Fruit fly (Drosophila melanogaster) whole organism, prepupa: ENCODE data around the gene Sfp96F.
A peak's percentile ranks its signal among the peaks of the same experiment; 100 is the strongest.

Experiments
- Blimp-1 ChIP-seq: fragments of 200-800 bp; sonication (Bioruptor generic); optimal IDR thresholded peaks from 3 replicates; lab custom pipeline; 2017; ENCODE audit warnings: missing biosample characterization, missing genetic modification characterization, mild to moderate bottlenecking, moderate library complexity, missing genetic modification reagents
- CG11902 ChIP-seq: fragments of 200-800 bp; sonication (Bioruptor generic); optimal IDR thresholded peaks from 3 replicates; lab custom pipeline; 2016; ENCODE audit warnings: missing biosample characterization, missing genetic modification characterization
- CG16779 ChIP-seq: fragments of 200-800 bp; sonication (Bioruptor generic); optimal IDR thresholded peaks from 3 replicates; lab custom pipeline; 2017; ENCODE audit warnings: missing biosample characterization, mild to moderate bottlenecking, missing genetic modification characterization
- CG3032 ChIP-seq: fragments of 200-800 bp; optimal IDR thresholded peaks from 2 replicates; lab custom pipeline; 2019; ENCODE audit warnings: missing biosample characterization, mild to moderate bottlenecking, missing genetic modification characterization, moderate library complexity
- CG31627 ChIP-seq: fragments of 200-800 bp; sonication (Bioruptor generic); optimal IDR thresholded peaks from 3 replicates; lab custom pipeline; 2016; ENCODE audit warnings: missing biosample characterization, missing genetic modification characterization
- CG32006 ChIP-seq: fragments of 200-800 bp; sonication (Bioruptor generic); optimal IDR thresholded peaks from 3 replicates; lab custom pipeline; 2017; ENCODE audit warnings: missing biosample characterization, mild to moderate bottlenecking, missing genetic modification characterization
- CG3919 ChIP-seq: fragments of 200-800 bp; sonication (Bioruptor generic); optimal IDR thresholded peaks from 3 replicates; lab custom pipeline; 2016; ENCODE audit warnings: missing biosample characterization, missing genetic modification characterization
- CG4318 ChIP-seq: fragments of 200-800 bp; sonication (Bioruptor generic); optimal IDR thresholded peaks from 3 replicates; lab custom pipeline; 2017; ENCODE audit warnings: missing biosample characterization, mild to moderate bottlenecking, missing genetic modification characterization
- CG6163 ChIP-seq: fragments of 200-800 bp; sonication (Bioruptor generic); IDR thresholded peaks from 3 replicates; pipeline ENCODE4 v1.3.6; 2022; ENCODE audit warnings: missing biosample characterization, missing genetic modification characterization
- CG6276 ChIP-seq: fragments of 200-800 bp; sonication (Bioruptor generic); optimal IDR thresholded peaks from 2 replicates; lab custom pipeline; 2017; ENCODE audit warnings: missing biosample characterization, mild to moderate bottlenecking, missing genetic modification characterization
- CG6792 ChIP-seq: fragments of 200-800 bp; sonication (Bioruptor generic); optimal IDR thresholded peaks from 3 replicates; lab custom pipeline; 2016; ENCODE audit warnings: missing biosample characterization, missing genetic modification characterization
- CG6808 ChIP-seq: fragments of 200-800 bp; sonication (Bioruptor generic); optimal IDR thresholded peaks from 3 replicates; lab custom pipeline; 2017; ENCODE audit warnings: missing biosample characterization, missing genetic modification characterization, mild to moderate bottlenecking, moderate library complexity, missing genetic modification reagents
- CG6854 ChIP-seq: fragments of 200-800 bp; sonication (Bioruptor generic); optimal IDR thresholded peaks from 2 replicates; lab custom pipeline; 2017; ENCODE audit warnings: missing biosample characterization, mild to moderate bottlenecking, missing genetic modification characterization
- CG8119 ChIP-seq: fragments of 200-800 bp; sonication (Bioruptor generic); IDR thresholded peaks from 3 replicates; pipeline ENCODE4 v1.3.6; 2022; ENCODE audit warnings: missing biosample characterization, missing genetic modification characterization
- CG8319 ChIP-seq: fragments of 200-800 bp; sonication (Bioruptor generic); optimal IDR thresholded peaks from 3 replicates; lab custom pipeline; 2016; ENCODE audit warnings: missing biosample characterization, missing genetic modification characterization
- Eip75B ChIP-seq: fragments of 200-800 bp; sonication (Bioruptor generic); optimal IDR thresholded peaks from 3 replicates; lab custom pipeline; 2016; ENCODE audit warnings: missing biosample characterization, missing genetic modification characterization
- Eip93F ChIP-seq: fragments of 200-800 bp; sonication (Bioruptor generic); optimal IDR thresholded peaks from 2 replicates; lab custom pipeline; 2016; ENCODE audit warnings: missing biosample characterization, mild to moderate bottlenecking, missing genetic modification characterization
- Ets21C ChIP-seq: fragments of 200-800 bp; sonication (Bioruptor generic); optimal IDR thresholded peaks from 3 replicates; lab custom pipeline; 2016; ENCODE audit warnings: missing biosample characterization, missing genetic modification characterization
- Hr4 ChIP-seq: fragments of 200-800 bp; sonication (Bioruptor generic); optimal IDR thresholded peaks from 3 replicates; lab custom pipeline; 2016; ENCODE audit warnings: missing biosample characterization, missing genetic modification characterization
- Lpt ChIP-seq: fragments of 200-800 bp; sonication (Bioruptor generic); optimal IDR thresholded peaks from 3 replicates; lab custom pipeline; 2016; ENCODE audit warnings: missing biosample characterization, missing genetic modification characterization
- Met ChIP-seq: fragments of 200-800 bp; sonication (Bioruptor generic); optimal IDR thresholded peaks from 3 replicates; lab custom pipeline; 2016; ENCODE audit warnings: missing biosample characterization, missing genetic modification characterization
- OdsH ChIP-seq: fragments of 200-800 bp; sonication (Bioruptor generic); optimal IDR thresholded peaks from 3 replicates; lab custom pipeline; 2016; ENCODE audit warnings: missing biosample characterization, missing genetic modification characterization
- Smox ChIP-seq: fragments of 200-800 bp; sonication (Bioruptor generic); optimal IDR thresholded peaks from 3 replicates; lab custom pipeline; 2016; ENCODE audit warnings: missing biosample characterization, missing genetic modification characterization
- Sox14 ChIP-seq: fragments of 200-800 bp; sonication (Bioruptor generic); optimal IDR thresholded peaks from 3 replicates; lab custom pipeline; 2016; ENCODE audit warnings: missing biosample characterization, missing genetic modification characterization
- Sox15 ChIP-seq: fragments of 200-800 bp; sonication (Bioruptor generic); optimal IDR thresholded peaks from 3 replicates; lab custom pipeline; 2016; ENCODE audit warnings: missing biosample characterization, missing genetic modification characterization
- achi ChIP-seq: fragments of 200-800 bp; sonication (Bioruptor generic); optimal IDR thresholded peaks from 3 replicates; lab custom pipeline; 2016; ENCODE audit warnings: missing biosample characterization, missing genetic modification characterization
- dac ChIP-seq: fragments of 200-800 bp; sonication (Bioruptor generic); optimal IDR thresholded peaks from 2 replicates; lab custom pipeline; 2017; ENCODE audit warnings: missing biosample characterization, mild to moderate bottlenecking, missing genetic modification characterization
- esn ChIP-seq: fragments of 200-800 bp; sonication (Bioruptor generic); optimal IDR thresholded peaks from 2 replicates; lab custom pipeline; 2016; ENCODE audit warnings: missing biosample characterization, mild to moderate bottlenecking, missing genetic modification characterization, moderate library complexity
- fd59A ChIP-seq: fragments of 200-800 bp; sonication (Bioruptor generic); optimal IDR thresholded peaks from 2 replicates; lab custom pipeline; 2017; ENCODE audit warnings: missing biosample characterization, mild to moderate bottlenecking, missing genetic modification characterization, missing genetic modification reagents
- lz ChIP-seq: fragments of 200-800 bp; sonication (Bioruptor generic); optimal IDR thresholded peaks from 3 replicates; lab custom pipeline; 2016; ENCODE audit warnings: missing biosample characterization, missing genetic modification characterization
- net ChIP-seq: fragments of 200-800 bp; sonication (Bioruptor generic); optimal IDR thresholded peaks from 3 replicates; lab custom pipeline; 2016; ENCODE audit warnings: missing biosample characterization, missing genetic modification characterization
- pdm3 ChIP-seq: fragments of 200-800 bp; sonication (Bioruptor generic); optimal IDR thresholded peaks from 3 replicates; lab custom pipeline; 2016; ENCODE audit warnings: missing biosample characterization, missing genetic modification characterization
- ss ChIP-seq, 2 experiments: fragments of 200-800 bp; sonication (Bioruptor generic); optimal IDR thresholded peaks; 2 replicates in 1 of 2; 3 replicates in 1 of 2; lab custom pipeline; 2017 to 2018; ENCODE audit warnings: mild to moderate bottlenecking in 2 of 2, missing biosample characterization in 2 of 2, missing genetic modification characterization in 2 of 2, moderate library complexity in 1 of 2
- svp ChIP-seq: fragments of 200-800 bp; sonication (Bioruptor generic); peaks from one replicate; lab custom pipeline; 2016; ENCODE audit warnings: missing biosample characterization, missing genetic modification characterization
- topi ChIP-seq: fragments of 200-800 bp; sonication (Bioruptor generic); optimal IDR thresholded peaks from 3 replicates; lab custom pipeline; 2016; ENCODE audit warnings: missing biosample characterization, missing genetic modification characterization
- vri ChIP-seq: fragments of 200-800 bp; sonication (Bioruptor generic); optimal IDR thresholded peaks from 3 replicates; lab custom pipeline; 2016; ENCODE audit warnings: missing biosample characterization, mild to moderate bottlenecking, missing genetic modification characterization

Gene Sfp96F

dm6 chr3R:25851224-25851682, 21.2 kb upstream of the Sfp96F start, which contains the start of the genes CG14545 and CG5886 (continued):
- TF ChIP-seq Sox14 (GFP tag; lab: Kevin White, UChicago) (no peak), esn (GFP tag; lab: Kevin White, UChicago) (no peak), CG6792 (GFP tag; lab: Kevin White, UChicago) (no peak), Eip75B (GFP tag; lab: Kevin White, UChicago) (no peak), lz (GFP tag; lab: Kevin White, UChicago) (peak; percentile 25), Met (no peak), CG16779 (tag; lab: Kevin White, UChicago) (no peak), Sox15 (GFP tag; lab: Kevin White, UChicago) (no peak), OdsH (GFP tag; lab: Kevin White, UChicago) (no peak), CG11902 (GFP tag; lab: Kevin White, UChicago) (no peak), svp (GFP tag; lab: Kevin White, UChicago) (no peak), ss (GFP tag; optimal IDR thresholded peaks at IDR 0.05; lab: Kevin White, UChicago) (no peak)

dm6 chr3R:25831799-25832280, 1.8 kb upstream of the Sfp96F start, which contains the start of the genes Mst57Da and alpha4GT2:
Gene Mst57Da, minus strand, starts transcription at chr3R:25831899.
Gene alpha4GT2, plus strand, starts transcription at chr3R:25832230.
- TF ChIP-seq Lpt (GFP tag; lab: Kevin White, UChicago) (no peak), CG31627 (GFP tag; lab: Kevin White, UChicago) (no peak), Eip93F (GFP tag; lab: Kevin White, UChicago) (no peak), fd59A (GFP tag; lab: Kevin White, UChicago) (no peak), Hr4 (GFP tag; lab: Kevin White, UChicago) (no peak), lz (GFP tag; lab: Kevin White, UChicago) (no peak)

- TF ChIP-seq CG6808 (GFP tag; lab: Kevin White, UChicago), result no peak
- no peak for TF ChIP-seq Blimp-1 (GFP tag; lab: Kevin White, UChicago)
- TF ChIP-seq achi (GFP tag; lab: Kevin White, UChicago), result no peak
- TF ChIP-seq esn (GFP tag; lab: Kevin White, UChicago), result no peak
- TF ChIP-seq Met, result no peak
- TF ChIP-seq fd59A (GFP tag; lab: Kevin White, UChicago), result no peak
- no peak for TF ChIP-seq CG3032 (tag; lab: Kevin White, UChicago)
- no peak for TF ChIP-seq CG32006 (GFP tag; lab: Kevin White, UChicago)
- no peak for TF ChIP-seq Sox14 (GFP tag; lab: Kevin White, UChicago)
- TF ChIP-seq vri, result no peak
- no peak for TF ChIP-seq CG16779 (tag; lab: Kevin White, UChicago)
- no peak for TF ChIP-seq Smox (GFP tag; lab: Kevin White, UChicago)
- no peak for TF ChIP-seq dac (GFP tag; lab: Kevin White, UChicago)
- no peak for TF ChIP-seq ss (GFP tag; optimal IDR thresholded peaks at IDR 0.05; lab: Kevin White, UChicago)
- TF ChIP-seq CG8319, result no peak
- TF ChIP-seq CG6854 (GFP tag; lab: Kevin White, UChicago), result no peak
These were observed 786 bp upstream of the Sfp96F start, which contains the start of gene Mst57Db for dm6 chr3R:25830814-25831213. Gene Mst57Db, minus strand, starts transcription at chr3R:25830914.

- TF ChIP-seq pdm3 (GFP tag; lab: Kevin White, UChicago) (no peak), CG6276 (GFP tag; lab: Kevin White, UChicago) (no peak), CG4318 (no peak), CG3919 (no peak), CG8319 (no peak), topi (GFP tag; lab: Kevin White, UChicago) (no peak), CG8119 (GFP tag; lab: Robert Waterston, UW) (no peak), Ets21C (no peak), CG6163 (GFP tag; lab: Robert Waterston, UW) (no peak), CG11902 (GFP tag; lab: Kevin White, UChicago) (no peak), vri (no peak), net (no peak), ss (GFP tag; optimal IDR thresholded peaks at IDR 0.05; lab: Kevin White, UChicago) (no peak)
These were observed 430 bp downstream of the Sfp96F start, which contains the start of gene Mst57Dc for dm6 chr3R:25829598-25829997. Gene Mst57Dc, minus strand, starts transcription at chr3R:25829698.
